Fruit fly (Drosophila melanogaster) whole organism, embryonic: ENCODE results near the gene Gr98c.

Experiments
- Blimp-1 ChIP-seq: fragments of 200-800 bp; sonication (Bioruptor generic); optimal IDR thresholded peaks from 3 replicates; lab custom pipeline; 2018; ENCODE audit warnings: missing biosample characterization, missing genetic modification characterization, mild to moderate bottlenecking, moderate library complexity, missing genetic modification reagents
- Bteb2 ChIP-seq: fragments of 200-800 bp; sonication (Bioruptor generic); optimal IDR thresholded peaks from 2 replicates; lab custom pipeline; 2016; ENCODE audit warnings: missing biosample characterization, missing genetic modification characterization
- CG12219 ChIP-seq: fragments of 200-800 bp; sonication (Bioruptor generic); optimal IDR thresholded peaks from 3 replicates; lab custom pipeline; 2018; ENCODE audit warnings: missing biosample characterization, mild to moderate bottlenecking, missing genetic modification characterization
- CG13123 ChIP-seq: fragments of 200-800 bp; sonication (Bioruptor generic); optimal IDR thresholded peaks from 2 replicates; lab custom pipeline; 2016; ENCODE audit warnings: missing biosample characterization, missing genetic modification characterization
- CG13287 ChIP-seq: fragments of 200-800 bp; sonication (Bioruptor generic); IDR thresholded peaks from 2 replicates; pipeline ENCODE4 v1.3.6; 2022; ENCODE audit warnings: missing biosample characterization, missing genetic modification characterization; ENCODE audit not compliant: partially characterized antibody
- CG16815 ChIP-seq: fragments of 200-800 bp; sonication (Bioruptor generic); optimal IDR thresholded peaks from 3 replicates; lab custom pipeline; 2017; ENCODE audit warnings: missing biosample characterization, mild to moderate bottlenecking, missing genetic modification characterization
- CG17328 ChIP-seq: fragments of 200-800 bp; sonication (Bioruptor generic); IDR thresholded peaks from 2 replicates; pipeline ENCODE4 v1.3.6; 2022; ENCODE audit warnings: missing biosample characterization, missing genetic modification characterization
- CG2116 ChIP-seq: fragments of 200-800 bp; sonication (Bioruptor generic); optimal IDR thresholded peaks from 3 replicates; lab custom pipeline; 2018; ENCODE audit warnings: missing biosample characterization, mild to moderate bottlenecking, missing genetic modification characterization
- CG2129 ChIP-seq: fragments of 200-800 bp; sonication (Bioruptor generic); IDR thresholded peaks from 2 replicates; pipeline ENCODE4 v1.3.6; 2022; ENCODE audit warnings: missing biosample characterization, missing genetic modification characterization; ENCODE audit not compliant: partially characterized antibody
- CG31224 ChIP-seq: fragments of 200-800 bp; sonication (Bioruptor generic); IDR thresholded peaks from 2 replicates; pipeline ENCODE4 v1.3.6; 2022; ENCODE audit warnings: missing biosample characterization, missing genetic modification characterization
- CG3163 ChIP-seq: fragments of 200-800 bp; sonication (Bioruptor generic); optimal IDR thresholded peaks from 3 replicates; lab custom pipeline; 2016; ENCODE audit warnings: missing biosample characterization, missing genetic modification characterization
- CG32767 ChIP-seq: fragments of 200-800 bp; sonication (Bioruptor generic); IDR thresholded peaks from 2 replicates; pipeline ENCODE4 v1.3.6; 2022; ENCODE audit warnings: missing biosample characterization, missing genetic modification characterization
- CG3407 ChIP-seq: fragments of 200-800 bp; sonication (Bioruptor generic); optimal IDR thresholded peaks from 2 replicates; lab custom pipeline; 2018; ENCODE audit warnings: missing biosample characterization, mild to moderate bottlenecking, missing genetic modification characterization
- CG4282 ChIP-seq: fragments of 200-800 bp; sonication (Bioruptor generic); optimal IDR thresholded peaks from 2 replicates; lab custom pipeline; 2016; ENCODE audit warnings: missing biosample characterization, missing genetic modification characterization
- CG6689 ChIP-seq: fragments of 200-800 bp; sonication (Bioruptor generic); IDR thresholded peaks from 2 replicates; pipeline ENCODE4 v1.3.6; 2022; ENCODE audit warnings: missing biosample characterization, missing genetic modification characterization
- CTCF ChIP-seq: fragments of 200-800 bp; sonication (Bioruptor generic); optimal IDR thresholded peaks from 2 replicates; lab custom pipeline; 2017; ENCODE audit warnings: missing biosample characterization, mild to moderate bottlenecking, missing genetic modification characterization, moderate library complexity
- Gsc ChIP-seq: fragments of 200-800 bp; sonication (Bioruptor generic); IDR thresholded peaks from 2 replicates; pipeline ENCODE4 v1.3.6; 2022; ENCODE audit warnings: missing biosample characterization, missing genetic modification characterization
- Hr78 ChIP-seq, 2 experiments: fragments of 200-800 bp in 1 of 2; fragments of >200 bp in 1 of 2; sonication (Bioruptor generic) in 1 of 2; optimal IDR thresholded peaks; 2 replicates each; lab custom pipeline; 2017 to 2019; ENCODE audit warnings: missing biosample characterization in 2 of 2, missing genetic modification characterization in 2 of 2, mild to moderate bottlenecking in 1 of 2, moderate library complexity in 1 of 2
- MESR4 ChIP-seq: fragments of 200-800 bp; sonication (Bioruptor generic); optimal IDR thresholded peaks from 2 replicates; lab custom pipeline; 2018; ENCODE audit warnings: missing biosample characterization, mild to moderate bottlenecking, missing genetic modification characterization, moderate library complexity
- Mes4 ChIP-seq: fragments of 200-800 bp; sonication (Bioruptor generic); optimal IDR thresholded peaks from 2 replicates; lab custom pipeline; 2016; ENCODE audit warnings: missing biosample characterization, missing genetic modification characterization
- Sry-δ ChIP-seq: fragments of 200-800 bp; sonication (Bioruptor generic); optimal IDR thresholded peaks from 2 replicates; lab custom pipeline; 2016; ENCODE audit warnings: missing biosample characterization, missing genetic modification characterization
- abd-A ChIP-seq: fragments of 200-800 bp; sonication (Bioruptor generic); optimal IDR thresholded peaks from 3 replicates; lab custom pipeline; 2019; ENCODE audit warnings: missing biosample characterization, mild to moderate bottlenecking, missing genetic modification characterization, moderate library complexity
- ap ChIP-seq: fragments of 200-800 bp; sonication (Bioruptor generic); IDR thresholded peaks from 2 replicates; pipeline ENCODE4 v1.3.6; 2022; ENCODE audit warnings: missing biosample characterization, missing genetic modification characterization
- cato ChIP-seq: fragments of 200-800 bp; sonication (Bioruptor generic); optimal IDR thresholded peaks from 2 replicates; lab custom pipeline; 2016; ENCODE audit warnings: missing biosample characterization, missing genetic modification characterization, borderline replicate concordance
- caup ChIP-seq: fragments of 200-800 bp; sonication (Bioruptor generic); optimal IDR thresholded peaks from 3 replicates; lab custom pipeline; 2017; ENCODE audit warnings: missing biosample characterization, mild to moderate bottlenecking, missing genetic modification characterization, moderate library complexity; ENCODE audit not compliant: severe bottlenecking
- chinmo ChIP-seq: fragments of 200-800 bp; sonication (Bioruptor generic); IDR thresholded peaks from 4 replicates; pipeline ENCODE4 v1.3.6; 2022; ENCODE audit warnings: missing biosample characterization, missing genetic modification characterization; ENCODE audit not compliant: partially characterized antibody
- dpn ChIP-seq, 2 experiments: fragments of 200-800 bp; sonication (Bioruptor generic); optimal IDR thresholded peaks; 3 replicates each; lab custom pipeline; 2016; ENCODE audit warnings: missing biosample characterization in 2 of 2, missing genetic modification characterization in 2 of 2
- grn ChIP-seq: fragments of 200-800 bp; sonication (Bioruptor generic); optimal IDR thresholded peaks from 3 replicates; lab custom pipeline; 2017; ENCODE audit warnings: missing biosample characterization, missing genetic modification characterization
- her ChIP-seq: fragments of 200-800 bp; sonication (Bioruptor generic); optimal IDR thresholded peaks from 2 replicates; lab custom pipeline; 2016; ENCODE audit warnings: missing biosample characterization, missing genetic modification characterization
- lola ChIP-seq, 3 experiments: fragments of >200 bp in 2 of 3; fragments of 200-800 bp in 1 of 3; sonication (Bioruptor generic) in 1 of 3; optimal IDR thresholded peaks; 2 replicates each; lab custom pipeline; 2017 to 2019; ENCODE audit warnings: missing biosample characterization in 3 of 3, missing genetic modification characterization in 3 of 3, mild to moderate bottlenecking in 1 of 3, moderate library complexity in 1 of 3
- pita ChIP-seq: fragments of 200-800 bp; sonication (Bioruptor generic); optimal IDR thresholded peaks from 2 replicates; lab custom pipeline; 2017; ENCODE audit warnings: missing biosample characterization, mild to moderate bottlenecking, missing genetic modification characterization
- repo ChIP-seq: fragments of 200-800 bp; sonication (Bioruptor generic); optimal IDR thresholded peaks from 2 replicates; lab custom pipeline; 2016; ENCODE audit warnings: missing biosample characterization, missing genetic modification characterization
- rib ChIP-seq: fragments of 200-800 bp; sonication (Bioruptor generic); IDR thresholded peaks from 2 replicates; pipeline ENCODE4 v1.3.6; 2022; ENCODE audit warnings: missing biosample characterization, missing genetic modification characterization
- sc ChIP-seq, 3 experiments: fragments of >200 bp in 2 of 3; fragments of 200-800 bp in 1 of 3; sonication (Bioruptor generic) in 1 of 3; optimal IDR thresholded peaks; 2 replicates in 2 of 3; 3 replicates in 1 of 3; lab custom pipeline; 2017; ENCODE audit warnings: mild to moderate bottlenecking in 1 of 3, missing biosample characterization in 1 of 3, missing genetic modification characterization in 1 of 3, missing genetic modification reagents in 1 of 3
- tll ChIP-seq, 2 experiments: fragments of 200-800 bp in 1 of 2; fragments of >200 bp in 1 of 2; sonication (Bioruptor generic) in 1 of 2; optimal IDR thresholded peaks; 2 replicates each; lab custom pipeline; 2017 to 2019; ENCODE audit warnings: missing biosample characterization in 2 of 2, missing genetic modification characterization in 2 of 2, mild to moderate bottlenecking in 1 of 2, moderate library complexity in 1 of 2
- wdn ChIP-seq: fragments of 200-800 bp; sonication (Bioruptor generic); IDR thresholded peaks from 2 replicates; pipeline ENCODE4 v1.3.6; 2022; ENCODE audit warnings: missing biosample characterization, missing genetic modification characterization

Gr98c gene

DNA sequence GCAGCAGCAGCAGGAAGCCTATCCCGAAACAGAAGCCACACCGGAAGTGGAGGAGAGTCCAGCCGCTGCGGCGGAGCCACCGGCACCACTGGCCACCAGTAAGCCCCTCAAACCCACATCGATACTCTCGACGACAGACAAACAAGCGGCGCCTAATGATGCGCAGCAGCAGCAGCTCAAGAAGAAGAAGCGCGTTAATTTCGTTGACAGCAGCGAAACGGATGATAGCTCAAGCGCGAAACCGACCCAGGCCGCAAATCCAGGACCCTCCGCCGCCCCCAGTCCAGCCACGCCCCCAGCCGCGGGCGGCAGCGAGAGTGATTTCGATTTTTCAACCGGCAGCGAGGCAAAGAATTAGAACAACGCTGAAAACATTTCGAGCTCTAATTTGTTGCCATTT lies 11.0 kb upstream of the Gr98c start:
- no peak for TF ChIP-seq CG17328
- TF ChIP-seq pita (GFP tag; lab: Kevin White, UChicago): no peak
- TF ChIP-seq CG2129 (GFP tag; lab: Robert Waterston, UW): no peak
- TF ChIP-seq CG2116 (GFP tag; lab: Kevin White, UChicago): no peak
- TF ChIP-seq CG13123: no peak
- TF ChIP-seq Hr78 (GFP tag; optimal IDR thresholded peaks at IDR 0.05; lab: Kevin White, UChicago): no peak
- TF ChIP-seq CG13287 (GFP tag; lab: Robert Waterston, UW): no peak
- TF ChIP-seq wdn (GFP tag; lab: Robert Waterston, UW): no peak
- TF ChIP-seq repo (GFP tag; lab: Kevin White, UChicago): no peak
- no peak for TF ChIP-seq cato (GFP tag; lab: Kevin White, UChicago)
- no peak for TF ChIP-seq CTCF
- no peak for TF ChIP-seq ap (GFP tag; lab: Robert Waterston, UW)
- TF ChIP-seq Sry-δ (GFP tag; lab: Kevin White, UChicago): no peak
- TF ChIP-seq chinmo: no peak
- TF ChIP-seq her (GFP tag; lab: Kevin White, UChicago): no peak

DNA sequence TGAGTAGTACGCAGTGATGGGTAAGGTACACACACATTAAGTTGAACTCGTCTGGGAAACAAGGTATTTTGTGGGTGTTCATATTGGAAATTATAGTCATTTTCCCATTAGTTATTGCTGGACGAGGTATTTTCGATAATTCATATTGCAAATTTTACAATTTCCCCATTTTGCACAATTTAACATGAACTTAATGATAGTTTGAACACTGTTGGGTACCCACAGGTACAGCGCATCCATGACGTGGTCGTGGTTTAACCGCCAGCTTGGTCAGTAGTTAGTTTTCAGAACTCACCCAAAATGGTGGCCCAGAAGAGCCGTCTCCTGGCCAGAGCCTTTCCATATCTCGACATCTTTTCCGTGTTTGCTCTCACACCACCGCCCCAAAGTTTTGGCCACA lies 2.0 kb upstream of the Gr98c start, which contains the start of gene Gr98b:
TSS of gene Gr98b (plus strand) at position 301 of the 400 bp plus-strand sequence.
- TF ChIP-seq Gsc (GFP tag; lab: Robert Waterston, UW) (no peak), rib (GFP tag; lab: Robert Waterston, UW) (no peak), CG32767 (GFP tag; lab: Robert Waterston, UW) (no peak), MESR4 (GFP tag; lab: Kevin White, UChicago) (no peak), CG31224 (GFP tag; lab: Robert Waterston, UW) (no peak), CG16815 (no peak), CG3163 (GFP tag; lab: Kevin White, UChicago) (no peak), CG6689 (GFP tag; lab: Robert Waterston, UW) (no peak), Bteb2 (GFP tag; lab: Kevin White, UChicago) (no peak), sc (optimal IDR thresholded peaks at IDR 0.05; lab: Kevin White, UChicago) (no peak), sc (GFP tag; optimal IDR thresholded peaks at IDR 0.05; lab: Kevin White, UChicago) (no peak), grn (GFP tag; lab: Kevin White, UChicago) (no peak), CG3407 (no peak), lola (GFP tag; optimal IDR thresholded peaks at IDR 0.05; lab: Kevin White, UChicago) (no peak), CG4282 (GFP tag; lab: Kevin White, UChicago) (no peak), abd-A (tag; lab: Kevin White, UChicago) (no peak), caup (no peak), dpn (GFP tag; optimal IDR thresholded peaks at IDR 0.05; lab: Kevin White, UChicago) (no peak)

DNA sequence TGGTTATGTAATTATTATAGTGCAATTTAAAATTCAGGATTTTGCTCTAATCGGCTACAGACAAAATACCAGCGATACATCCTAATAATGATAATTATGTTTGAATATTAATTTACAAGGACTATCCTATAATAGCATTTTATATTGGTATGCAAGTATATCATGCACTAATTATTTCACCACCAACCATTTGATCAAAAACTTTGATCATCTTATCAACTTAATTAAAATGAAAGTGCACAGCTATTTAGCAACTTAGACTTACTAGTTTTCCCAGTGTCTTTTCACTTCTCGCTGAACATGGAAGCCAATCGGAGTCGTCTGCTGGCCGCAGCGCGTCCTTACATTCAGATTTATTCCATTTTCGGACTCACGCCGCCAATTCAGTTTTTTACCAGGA lies 1.5 kb downstream of the Gr98c start, which contains the start of gene Gr98d:
TSS of gene Gr98d (plus strand) at position 301 of the 400 bp plus-strand sequence.
- TF ChIP-seq Mes4 (GFP tag; lab: Kevin White, UChicago) (no peak), Blimp-1 (GFP tag; lab: Kevin White, UChicago) (no peak), tll (GFP tag; optimal IDR thresholded peaks at IDR 0.05; lab: Kevin White, UChicago) (no peak), CG12219 (GFP tag; lab: Kevin White, UChicago) (no peak)
